Worm (Caenorhabditis elegans): ENCODE data around the gene Y105C5B.25.
A peak's percentile ranks its signal among the peaks of the same experiment; 100 is the strongest.

The Y105C5B.25 gene

DNA sequence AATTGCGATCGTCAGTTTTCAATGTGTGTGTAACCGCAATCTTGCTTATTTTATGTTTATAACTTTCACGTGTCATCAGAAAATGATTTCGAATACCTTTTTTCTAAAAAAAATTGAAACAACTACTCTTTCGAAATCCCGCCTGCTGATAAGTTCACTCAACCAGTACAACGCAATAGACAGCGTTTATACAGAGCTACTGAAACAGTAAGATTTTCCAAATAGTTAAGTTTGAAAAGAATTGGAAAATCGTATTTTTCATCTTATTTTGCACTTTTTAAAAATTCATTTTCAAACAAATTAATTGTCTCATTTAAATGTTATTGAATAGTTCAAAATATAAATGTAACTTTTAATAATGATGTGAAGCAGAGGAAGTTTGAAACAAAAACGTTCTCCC, 8.2 kb downstream of the Y105C5B.25 start:
- TF ChIP-seq egl-43 (GFP tag; IDR thresholded peaks at IDR 0.05) = no peak
- no peak for TF ChIP-seq mdt-29 (GFP tag; IDR thresholded peaks at IDR 0.05)
- no peak for TF ChIP-seq skn-1 (tag; optimal IDR thresholded peaks at IDR 0.05)
- no peak for TF ChIP-seq nhr-102 (tag; optimal IDR thresholded peaks at IDR 0.05)
- TF ChIP-seq tag-97 (GFP tag; IDR thresholded peaks at IDR 0.05) = no peak
- TF ChIP-seq nhr-25 (tag; optimal IDR thresholded peaks at IDR 0.05; ENCODE audit: borderline replicate concordance, insufficient read depth) = no peak
- no peak for TF ChIP-seq nhr-237 (tag; optimal IDR thresholded peaks at IDR 0.05)
- TF ChIP-seq unc-130 (GFP tag; optimal IDR thresholded peaks at IDR 0.05) = no peak
- TF ChIP-seq daf-8 (GFP tag; IDR thresholded peaks at IDR 0.05) = no peak
- TF ChIP-seq ceh-32 (tag; optimal IDR thresholded peaks at IDR 0.05; ENCODE audit: poor library complexity) = no peak
- TF ChIP-seq egl-27 (tag; optimal IDR thresholded peaks at IDR 0.05) = no peak
- no peak for TF ChIP-seq dmd-8 (GFP tag; IDR thresholded peaks at IDR 0.05)
- TF ChIP-seq D1046.2 (GFP tag; IDR thresholded peaks at IDR 0.05) = no peak

DNA sequence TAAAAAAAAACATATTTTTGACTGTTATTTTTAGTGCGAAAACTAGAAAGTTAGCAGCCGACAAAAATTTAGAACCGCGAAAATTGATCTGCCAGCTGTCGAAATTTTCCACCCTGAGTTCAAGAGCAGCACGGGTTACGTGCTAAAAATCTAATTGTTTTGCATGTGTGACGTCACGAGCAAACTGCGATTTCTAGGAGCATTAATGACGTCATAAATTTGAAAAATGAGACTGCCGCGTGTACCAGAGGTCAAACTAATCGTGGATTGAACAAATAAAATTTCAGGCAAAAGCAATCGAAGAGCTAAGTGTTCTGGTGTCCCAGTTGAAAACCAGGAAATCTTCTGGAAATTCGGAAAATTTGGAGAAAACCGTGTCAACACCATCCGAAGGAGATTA, 13.2 kb downstream of the Y105C5B.25 start:
- no peak for TF ChIP-seq hlh-30 (tag; optimal IDR thresholded peaks at IDR 0.05; ENCODE audit: insufficient read depth)
- no peak for TF ChIP-seq Y75B8A.6 (GFP tag; IDR thresholded peaks at IDR 0.05)
- TF ChIP-seq nhr-6 (tag; optimal IDR thresholded peaks at IDR 0.05) = no peak
- no peak for TF ChIP-seq duxl-1 (tag; optimal IDR thresholded peaks at IDR 0.05; ENCODE audit: poor library complexity)
- TF ChIP-seq F37D6.2 (tag; optimal IDR thresholded peaks at IDR 0.05) = no peak
- TF ChIP-seq sdz-12 (GFP tag; optimal IDR thresholded peaks at IDR 0.05) = no peak
- TF ChIP-seq pha-4 (GFP tag; IDR thresholded peaks at IDR 0.05) = no peak
- TF ChIP-seq pha-4 (tag; optimal IDR thresholded peaks at IDR 0.05) = no peak
- TF ChIP-seq Y105C5A.15 (GFP tag; IDR thresholded peaks at IDR 0.05) = no peak
- TF ChIP-seq F26F4.8 (GFP tag; conservative IDR thresholded peaks at IDR 0.05) = no peak
- TF ChIP-seq lin-1 (GFP tag; IDR thresholded peaks at IDR 0.05) = no peak
- TF ChIP-seq fos-1 (tag; optimal IDR thresholded peaks at IDR 0.05) = no peak
- TF ChIP-seq attf-4 (tag; optimal IDR thresholded peaks at IDR 0.05) = no peak
- no peak for TF ChIP-seq spr-1 (tag; optimal IDR thresholded peaks at IDR 0.05)
- no peak for TF ChIP-seq daf-8 (GFP tag; IDR thresholded peaks at IDR 0.05)
- no peak for TF ChIP-seq mxl-3 (GFP tag; optimal IDR thresholded peaks at IDR 0.05)

DNA sequence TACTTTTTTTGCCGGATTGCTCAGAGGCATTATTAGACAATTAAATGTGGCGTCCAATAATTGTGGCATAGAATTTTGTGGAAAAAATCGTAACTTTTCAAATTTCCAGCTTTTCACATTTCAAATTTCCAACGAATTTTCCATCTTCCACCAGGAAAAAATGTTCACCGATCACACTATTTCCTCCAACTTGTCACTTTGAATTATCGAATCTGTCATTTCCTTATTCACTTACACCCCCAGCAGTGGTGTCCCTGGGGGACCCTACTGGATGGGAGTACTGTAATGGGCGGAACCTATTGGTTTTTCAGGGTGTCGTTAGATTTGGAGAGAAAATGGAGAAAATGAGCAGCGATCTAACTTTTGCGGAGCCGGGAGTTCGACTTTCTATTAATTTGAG, 14.8 kb downstream of the Y105C5B.25 start, which contains the start of gene hlh-32:
Gene hlh-32 (plus strand): TSS at position 301 of the 400 bp plus-strand sequence.
- TF ChIP-seq arid-1 (GFP tag; conservative IDR thresholded peaks at IDR 0.05) (no peak), daf-8 (GFP tag; IDR thresholded peaks at IDR 0.05) (no peak), daf-12 (tag; optimal IDR thresholded peaks at IDR 0.05) (no peak)

DNA sequence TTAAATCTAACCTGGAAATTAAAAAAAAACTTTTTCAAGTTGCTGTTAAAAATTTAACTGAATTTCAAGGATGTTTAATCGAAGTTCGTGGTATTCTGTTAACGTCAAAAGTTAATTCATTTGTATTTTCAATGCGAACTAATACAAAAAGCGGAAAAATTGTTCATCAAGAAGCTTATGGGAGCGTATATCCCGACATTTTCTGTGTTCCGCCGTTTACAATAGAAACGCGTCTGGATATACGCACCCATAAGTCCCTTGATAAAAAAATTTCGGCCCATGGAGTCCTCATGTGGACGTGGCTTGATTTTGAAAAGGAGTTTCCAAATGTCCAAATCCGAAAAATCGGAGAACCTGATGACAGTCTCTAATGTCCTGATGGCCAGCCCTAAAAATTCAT, 21.2 kb downstream of the Y105C5B.25 start:
- no peak for TF ChIP-seq nhr-76 (tag; optimal IDR thresholded peaks at IDR 0.05)
- TF ChIP-seq snpc-1.2 (GFP tag; IDR thresholded peaks at IDR 0.05) = peak; percentile 76

DNA sequence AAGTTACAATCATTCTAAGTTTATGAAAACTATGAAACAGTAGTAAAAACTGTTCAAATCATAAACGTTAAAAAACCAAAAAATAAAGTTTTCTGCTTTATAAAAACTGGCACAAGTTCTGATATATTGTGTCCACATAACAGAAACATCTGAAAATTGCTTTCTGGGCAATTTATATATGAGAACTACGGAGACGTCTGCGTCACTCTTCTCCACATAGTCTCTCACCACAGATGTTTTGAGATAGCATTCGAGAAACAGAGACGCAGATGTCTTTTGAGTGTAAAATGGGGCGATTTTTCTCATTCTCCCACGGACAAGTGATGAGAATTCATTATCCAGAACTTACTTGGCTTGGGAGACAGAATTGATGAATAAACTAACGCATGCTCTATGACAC, 27.4 kb downstream of the Y105C5B.25 start:
- TF ChIP-seq ceh-82 (tag; optimal IDR thresholded peaks at IDR 0.05) (no peak), snpc-1.2 (GFP tag; IDR thresholded peaks at IDR 0.05) (peak; percentile 63; the same call in 1 of the 2 replicates)

DNA sequence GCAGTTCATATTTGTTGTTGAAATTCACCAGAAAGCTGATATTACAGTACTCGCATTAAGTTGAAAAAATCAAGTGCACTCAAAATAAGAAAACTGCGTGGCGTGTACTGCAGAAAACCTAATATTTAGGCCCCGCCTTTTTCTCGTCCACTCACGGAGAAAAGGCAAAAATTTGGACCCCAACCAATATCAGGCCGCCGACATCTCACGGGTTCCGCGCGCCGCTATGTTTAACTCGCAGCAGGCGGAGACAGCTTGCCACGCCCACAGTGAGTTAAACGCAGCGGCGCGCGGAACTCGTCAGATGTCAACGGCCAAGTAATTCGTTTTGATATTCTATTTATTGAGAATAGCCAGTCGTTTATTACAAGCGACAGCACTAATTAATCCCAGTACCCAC, 34.1 kb downstream of the Y105C5B.25 start:
- TF ChIP-seq snpc-1.2 (GFP tag; IDR thresholded peaks at IDR 0.05) = peak; percentile 89
- TF ChIP-seq mdt-29 (GFP tag; IDR thresholded peaks at IDR 0.05) = 0 out of 2 replicates have a peak, but pooled peaks have one; percentile 25
